Worm (Caenorhabditis elegans) whole organism, L2 larva: ENCODE data around the gene fbxa-167.

Experiments used
- Y55F3AM.14 ChIP-seq: fragments of 200-800 bp; sonication (Bioruptor generic); optimal IDR thresholded peaks from 2 replicates; lab custom pipeline; 2018; ENCODE audit warnings: mild to moderate bottlenecking, missing genetic modification characterization, missing compliant biosample characterization
- egl-27 ChIP-seq: sonication (generic microtip); optimal IDR thresholded peaks from 3 replicates; lab custom pipeline; 2017; ENCODE audit warnings: missing biosample characterization, missing genetic modification reagents, missing genetic modification characterization
- elt-3 ChIP-seq: sonication (generic microtip); optimal IDR thresholded peaks from 2 replicates; lab custom pipeline; 2017; ENCODE audit warnings: missing biosample characterization, missing genetic modification characterization
- fos-1 ChIP-seq: fragments of 150-350 bp; optimal IDR thresholded peaks from 2 replicates; lab custom pipeline; 2014; ENCODE audit warnings: missing biosample characterization, missing genetic modification characterization
- mdl-1 ChIP-seq, 2 experiments: fragments of 150-350 bp in 1 of 2; sonication (generic microtip) in 1 of 2; optimal IDR thresholded peaks; 2 replicates each; lab custom pipeline; 2017; ENCODE audit warnings: missing biosample characterization in 2 of 2, missing genetic modification characterization in 2 of 2
- nhr-10 ChIP-seq: sonication (generic microtip); optimal IDR thresholded peaks from 2 replicates; lab custom pipeline; 2017; ENCODE audit warnings: missing biosample characterization, missing genetic modification characterization
- nhr-77 ChIP-seq: fragments of 150-350 bp; optimal IDR thresholded peaks from 2 replicates; lab custom pipeline; 2014; ENCODE audit warnings: missing biosample characterization, missing genetic modification characterization

DNA sequence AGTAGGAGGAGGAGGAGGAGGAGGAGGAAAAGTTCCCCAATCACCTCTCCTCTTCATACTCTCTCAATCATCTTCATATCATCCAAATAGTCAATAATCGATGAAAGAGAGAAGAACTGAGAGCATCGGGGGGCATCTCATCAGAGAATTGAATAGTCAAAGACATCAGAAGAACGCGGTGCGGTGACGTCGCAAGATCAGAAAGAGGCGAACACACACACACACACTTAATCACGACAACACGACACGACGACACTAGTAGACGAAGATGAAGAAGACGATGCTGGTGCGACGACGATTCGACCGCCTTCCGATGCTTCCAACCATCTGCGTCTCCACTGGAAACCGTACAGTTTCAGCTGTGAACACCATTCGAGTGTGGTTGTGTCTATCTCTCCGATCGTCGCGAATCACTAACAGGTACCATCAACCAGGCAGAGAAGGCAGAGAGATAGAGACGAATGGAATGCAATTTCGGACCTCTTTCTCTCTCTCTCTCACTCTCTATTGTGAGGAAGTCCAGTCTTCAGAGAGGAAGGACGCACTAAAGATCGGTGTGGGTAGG, 37.3 kb downstream of the fbxa-167 start:
- TF ChIP-seq mdl-1 (tag; optimal IDR thresholded peaks at IDR 0.05; lab: Kevin White, UChicago) (no peak), elt-3 (no peak), Y55F3AM.14 (peak; percentile 47), fos-1 (tag; lab: Kevin White, UChicago) (peak; percentile 9), nhr-77 (no peak), egl-27 (tag; lab: Kevin White, UChicago) (peak; percentile 16), nhr-10 (tag; lab: Kevin White, UChicago) (no peak)
